Fruit fly (Drosophila melanogaster) whole organism: ENCODE measurements around the gene fkh.

ENCODE experiments used
- CG8478 ChIP-seq: fragments of >200 bp; optimal IDR thresholded peaks from 2 replicates; lab custom pipeline; 2018; ENCODE audit warnings: inconsistent platforms
- Dll ChIP-seq: fragments of >200 bp; optimal IDR thresholded peaks from 2 replicates; lab custom pipeline; 2017
- pan ChIP-seq: fragments of >200 bp; optimal IDR thresholded peaks from 2 replicates; lab custom pipeline; 2017
- psq ChIP-seq: fragments of >200 bp; optimal IDR thresholded peaks from 2 replicates; lab custom pipeline; 2017

DNA sequence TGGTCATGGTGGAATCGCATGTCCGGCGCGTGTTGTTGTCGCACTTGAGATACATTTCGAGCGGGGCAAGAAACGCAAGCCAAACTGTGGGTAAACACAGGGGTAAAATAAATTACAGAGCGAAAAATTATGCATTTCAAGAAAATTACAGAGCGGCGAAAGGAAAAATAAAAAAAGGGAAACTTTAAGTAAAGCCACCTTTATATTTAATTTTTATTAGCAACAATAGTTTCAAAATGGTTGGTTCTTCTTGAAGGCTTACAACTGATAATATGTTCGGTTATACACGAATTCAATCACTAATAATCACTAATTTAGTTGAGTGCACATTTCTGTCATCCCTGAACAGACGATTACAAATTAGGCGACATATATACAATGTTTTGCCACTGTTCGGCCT lies 38.5 kb upstream of the fkh start:
- TF ChIP-seq CG8478 (lab: Kevin White, UChicago) (no peak), Dll (lab: Kevin White, UChicago) (no peak), psq (lab: Kevin White, UChicago) (no peak), pan (lab: Kevin White, UChicago) (no peak)
